Fruit fly (Drosophila melanogaster) whole organism, embryonic: Measurements from ENCODE around the gene CG6295.

Experiments used
- Adf1 ChIP-seq: fragments of 200-800 bp; sonication (Bioruptor generic); IDR thresholded peaks from 2 replicates; pipeline ENCODE4 v1.3.6; 2022; ENCODE audit warnings: missing biosample characterization, missing genetic modification characterization
- Awh ChIP-seq: fragments of 200-800 bp; sonication (Bioruptor generic); IDR thresholded peaks from 2 replicates; pipeline ENCODE4, ENCODE4 v1.3.6; 2022; ENCODE audit warnings: missing biosample characterization, missing genetic modification characterization
- CG10274 ChIP-seq: fragments of 200-800 bp; sonication (Bioruptor generic); optimal IDR thresholded peaks from 3 replicates; lab custom pipeline; 2017; ENCODE audit warnings: missing biosample characterization, mild to moderate bottlenecking, missing genetic modification characterization
- CG10543 ChIP-seq: fragments of 200-800 bp; sonication (Bioruptor generic); optimal IDR thresholded peaks from 3 replicates; lab custom pipeline; 2017; ENCODE audit warnings: missing biosample characterization, mild to moderate bottlenecking, missing genetic modification characterization, moderate library complexity
- CG11723 ChIP-seq: fragments of 200-800 bp; sonication (Bioruptor generic); optimal IDR thresholded peaks from 2 replicates; lab custom pipeline; 2017; ENCODE audit warnings: missing biosample characterization, mild to moderate bottlenecking, missing genetic modification characterization
- CG12071 ChIP-seq: fragments of 200-800 bp; sonication (Bioruptor generic); optimal IDR thresholded peaks from 3 replicates; lab custom pipeline; 2018; ENCODE audit warnings: missing biosample characterization, mild to moderate bottlenecking, missing genetic modification characterization
- CG13624 ChIP-seq: fragments of 200-800 bp; sonication (Bioruptor generic); optimal IDR thresholded peaks from 2 replicates; lab custom pipeline; 2016; ENCODE audit warnings: missing biosample characterization, missing genetic modification characterization
- CG15073 ChIP-seq: fragments of 200-800 bp; sonication (Bioruptor generic); optimal IDR thresholded peaks from 2 replicates; lab custom pipeline; 2016; ENCODE audit warnings: missing biosample characterization, missing genetic modification characterization
- CG15269 ChIP-seq: fragments of 200-800 bp; sonication (Bioruptor generic); optimal IDR thresholded peaks from 2 replicates; lab custom pipeline; 2018; ENCODE audit warnings: missing biosample characterization, mild to moderate bottlenecking, missing genetic modification characterization, moderate library complexity
- CG1602 ChIP-seq: fragments of 200-800 bp; sonication (Bioruptor generic); optimal IDR thresholded peaks from 3 replicates; lab custom pipeline; 2016; ENCODE audit warnings: missing biosample characterization, missing genetic modification characterization
- CG17361 ChIP-seq: fragments of 200-800 bp; sonication (Bioruptor generic); IDR thresholded peaks from 3 replicates; pipeline ENCODE4 v1.3.6; 2022; ENCODE audit warnings: missing biosample characterization, missing genetic modification characterization
- CG32532 ChIP-seq: fragments of 200-800 bp; sonication (Bioruptor generic); IDR thresholded peaks from 2 replicates; pipeline ENCODE4 v1.3.6; 2022; ENCODE audit warnings: missing biosample characterization, missing genetic modification characterization
- CG3726 ChIP-seq: fragments of 200-800 bp; sonication (Bioruptor generic); IDR thresholded peaks from 3 replicates; pipeline ENCODE4, ENCODE4 v1.3.6; 2022; ENCODE audit warnings: missing biosample characterization, missing genetic modification characterization
- CG6654 ChIP-seq: fragments of 200-800 bp; sonication (Bioruptor generic); optimal IDR thresholded peaks from 2 replicates; lab custom pipeline; 2017; ENCODE audit warnings: missing biosample characterization, mild to moderate bottlenecking, missing genetic modification characterization
- CG6813 ChIP-seq: fragments of 200-800 bp; sonication (Bioruptor generic); optimal IDR thresholded peaks from 2 replicates; lab custom pipeline; 2017; ENCODE audit warnings: missing biosample characterization, missing genetic modification characterization, mild to moderate bottlenecking, moderate library complexity, missing genetic modification reagents
- CG7839 ChIP-seq: fragments of 200-800 bp; sonication (Bioruptor generic); optimal IDR thresholded peaks from 3 replicates; lab custom pipeline; 2018; ENCODE audit warnings: missing biosample characterization, mild to moderate bottlenecking, missing genetic modification characterization, moderate library complexity
- CG7928 ChIP-seq: fragments of 200-800 bp; sonication (Bioruptor generic); optimal IDR thresholded peaks from 2 replicates; lab custom pipeline; 2017; ENCODE audit warnings: missing biosample characterization, mild to moderate bottlenecking, missing genetic modification characterization
- CG7963 ChIP-seq: fragments of 200-800 bp; sonication (Bioruptor generic); IDR thresholded peaks from 3 replicates; pipeline ENCODE4 v1.3.6; 2022; ENCODE audit warnings: missing biosample characterization, missing genetic modification characterization; ENCODE audit not compliant: partially characterized antibody
- CG8478 ChIP-seq: fragments of >200 bp; optimal IDR thresholded peaks from 2 replicates; lab custom pipeline; 2018
- CG9215 ChIP-seq: fragments of 200-800 bp; sonication (Bioruptor generic); IDR thresholded peaks from 2 replicates; pipeline ENCODE4 v1.3.6; 2022; ENCODE audit warnings: missing biosample characterization, missing genetic modification characterization
- Deaf1 ChIP-seq: fragments of 200-800 bp; optimal IDR thresholded peaks from 3 replicates; lab custom pipeline; 2019; ENCODE audit warnings: missing biosample characterization, mild to moderate bottlenecking, missing genetic modification characterization, moderate library complexity
- Dll ChIP-seq: fragments of 200-800 bp; sonication (Bioruptor generic); IDR thresholded peaks from 4 replicates; pipeline ENCODE4 v1.3.6; 2022; ENCODE audit warnings: missing biosample characterization, missing genetic modification characterization; ENCODE audit not compliant: partially characterized antibody
- E2f1 ChIP-seq: fragments of 200-800 bp; sonication (Bioruptor generic); IDR thresholded peaks from 2 replicates; pipeline ENCODE4 v1.3.6; 2022; ENCODE audit warnings: missing biosample characterization, missing genetic modification characterization
- ERR ChIP-seq: fragments of 200-800 bp; sonication (Bioruptor generic); optimal IDR thresholded peaks from 2 replicates; lab custom pipeline; 2016; ENCODE audit warnings: missing biosample characterization, missing genetic modification characterization
- Eip74EF ChIP-seq, 2 experiments: fragments of 200-800 bp in 1 of 2; fragments of >200 bp in 1 of 2; sonication (Bioruptor generic) in 1 of 2; optimal IDR thresholded peaks; 2 replicates each; lab custom pipeline; 2017 to 2019; ENCODE audit warnings: missing biosample characterization in 2 of 2, missing genetic modification characterization in 2 of 2, mild to moderate bottlenecking in 1 of 2, moderate library complexity in 1 of 2
- HLHmδ ChIP-seq: fragments of 200-800 bp; sonication (Bioruptor generic); optimal IDR thresholded peaks from 2 replicates; lab custom pipeline; 2018; ENCODE audit warnings: missing biosample characterization, mild to moderate bottlenecking, missing genetic modification characterization, moderate library complexity
- Hey ChIP-seq: fragments of 200-800 bp; sonication (Bioruptor generic); optimal IDR thresholded peaks from 3 replicates; lab custom pipeline; 2018; ENCODE audit warnings: missing biosample characterization, mild to moderate bottlenecking, missing genetic modification characterization
- Mad ChIP-seq: fragments of 200-800 bp; sonication (Bioruptor generic); optimal IDR thresholded peaks from 2 replicates; lab custom pipeline; 2016; ENCODE audit warnings: missing biosample characterization, missing genetic modification characterization
- Mrtf ChIP-seq: fragments of 200-800 bp; sonication (Bioruptor generic); IDR thresholded peaks from 3 replicates; pipeline ENCODE4 v1.3.6; 2022; ENCODE audit warnings: missing biosample characterization, missing genetic modification characterization
- Scr ChIP-seq: fragments of 200-800 bp; sonication (Bioruptor generic); IDR thresholded peaks from 2 replicates; pipeline ENCODE4 v1.3.6; 2022; ENCODE audit warnings: missing biosample characterization, missing genetic modification characterization; ENCODE audit not compliant: partially characterized antibody
- abd-A ChIP-seq: fragments of 200-800 bp; sonication (Bioruptor generic); optimal IDR thresholded peaks from 3 replicates; lab custom pipeline; 2019; ENCODE audit warnings: missing biosample characterization, mild to moderate bottlenecking, missing genetic modification characterization, moderate library complexity
- ase ChIP-seq: fragments of 200-800 bp; sonication (Bioruptor generic); IDR thresholded peaks from 3 replicates; pipeline ENCODE4 v1.3.6; 2022; ENCODE audit warnings: missing biosample characterization, missing genetic modification characterization
- az2 ChIP-seq: fragments of 200-800 bp; sonication (Bioruptor generic); optimal IDR thresholded peaks from 3 replicates; lab custom pipeline; 2016; ENCODE audit warnings: missing biosample characterization, missing genetic modification characterization
- cad ChIP-seq: fragments of >200 bp; optimal IDR thresholded peaks from 2 replicates; lab custom pipeline; 2017; ENCODE audit warnings: missing biosample characterization, missing genetic modification characterization
- crol ChIP-seq: fragments of 200-800 bp; sonication (Bioruptor generic); IDR thresholded peaks from 2 replicates; pipeline ENCODE4 v1.3.6; 2022; ENCODE audit warnings: missing biosample characterization, missing genetic modification characterization
- dan ChIP-seq: fragments of 200-800 bp; sonication (Bioruptor generic); IDR thresholded peaks from 2 replicates; pipeline ENCODE4 v1.3.6; 2022; ENCODE audit warnings: missing biosample characterization, missing genetic modification characterization
- dmrt11E ChIP-seq: fragments of 200-800 bp; sonication (Bioruptor generic); optimal IDR thresholded peaks from 3 replicates; lab custom pipeline; 2018; ENCODE audit warnings: missing biosample characterization, mild to moderate bottlenecking, missing genetic modification characterization, moderate library complexity
- fd102C ChIP-seq: fragments of 200-800 bp; sonication (Bioruptor generic); optimal IDR thresholded peaks from 2 replicates; lab custom pipeline; 2018; ENCODE audit warnings: missing biosample characterization, mild to moderate bottlenecking, missing genetic modification characterization, moderate library complexity
- hkb ChIP-seq, 2 experiments: fragments of 200-800 bp in 1 of 2; fragments of >200 bp in 1 of 2; sonication (Bioruptor generic) in 1 of 2; IDR thresholded peaks in 1 of 2; optimal IDR thresholded peaks in 1 of 2; 2 replicates each; pipeline versions ENCODE4 v1.3.6 to Lab custom; 2017 to 2022; ENCODE audit warnings: missing biosample characterization in 1 of 2, missing genetic modification characterization in 1 of 2
- insv ChIP-seq, 2 experiments: fragments of 200-800 bp; sonication (Bioruptor generic); optimal IDR thresholded peaks; 3 replicates each; lab custom pipeline; 2016 to 2018; ENCODE audit warnings: missing biosample characterization in 2 of 2, missing genetic modification characterization in 2 of 2
- mld ChIP-seq: fragments of 200-800 bp; sonication (Bioruptor generic); IDR thresholded peaks from 3 replicates; pipeline ENCODE4 v1.3.6; 2022; ENCODE audit warnings: missing biosample characterization, missing genetic modification characterization; ENCODE audit not compliant: partially characterized antibody
- org-1 ChIP-seq: fragments of 200-800 bp; sonication (Bioruptor generic); optimal IDR thresholded peaks from 2 replicates; lab custom pipeline; 2017; ENCODE audit warnings: missing biosample characterization, missing genetic modification characterization
- pfk ChIP-seq: fragments of 200-800 bp; sonication (Bioruptor generic); optimal IDR thresholded peaks from 2 replicates; lab custom pipeline; 2018; ENCODE audit warnings: missing biosample characterization, mild to moderate bottlenecking, missing genetic modification characterization, moderate library complexity
- prd ChIP-seq, 3 experiments: fragments of >200 bp in 2 of 3; fragments of 200-800 bp in 1 of 3; sonication (Bioruptor generic) in 1 of 3; optimal IDR thresholded peaks in 2 of 3; IDR thresholded peaks in 1 of 3; 2 replicates in 2 of 3; 3 replicates in 1 of 3; pipeline versions ENCODE4 v1.3.6 to Lab custom; 2017 to 2022; ENCODE audit warnings: missing biosample characterization in 1 of 3, missing genetic modification characterization in 1 of 3
- row ChIP-seq: fragments of 200-800 bp; sonication (Bioruptor generic); IDR thresholded peaks from 3 replicates; pipeline ENCODE4 v1.3.6; 2022; ENCODE audit warnings: missing biosample characterization, missing genetic modification characterization
- sim ChIP-seq: fragments of 200-800 bp; sonication (Bioruptor generic); IDR thresholded peaks from 2 replicates; pipeline ENCODE4 v1.3.6; 2022; ENCODE audit warnings: missing biosample characterization, missing genetic modification characterization
- slp2 ChIP-seq: fragments of 200-800 bp; sonication (Bioruptor generic); optimal IDR thresholded peaks from 2 replicates; lab custom pipeline; 2016; ENCODE audit warnings: missing biosample characterization, missing genetic modification characterization
- tna ChIP-seq: fragments of 200-800 bp; sonication (Bioruptor generic); IDR thresholded peaks from 2 replicates; pipeline ENCODE4 v1.3.6; 2022; ENCODE audit warnings: missing biosample characterization, missing genetic modification characterization; ENCODE audit not compliant: partially characterized antibody
- wor ChIP-seq: fragments of 200-800 bp; sonication (Bioruptor generic); IDR thresholded peaks from 2 replicates; pipeline ENCODE4 v1.3.6; 2022; ENCODE audit warnings: missing biosample characterization, missing genetic modification characterization
- z ChIP-seq: fragments of 200-800 bp; sonication (Bioruptor generic); IDR thresholded peaks from 3 replicates; pipeline ENCODE4 v1.3.6; 2022; ENCODE audit warnings: missing biosample characterization, missing genetic modification characterization

CG6295 gene

dm6 chr3R:26966794-26967323 is 40.0 kb downstream of the CG6295 start, which contains the start of gene CG5521 (continued):
- TF ChIP-seq slp2 (no peak), Awh (GFP tag; lab: Robert Waterston, UW) (no peak), CG17361 (GFP tag; lab: Robert Waterston, UW) (no peak), CG9215 (GFP tag; lab: Robert Waterston, UW) (no peak), CG7963 (0 out of 3 replicates have a peak, but pooled peaks have one; percentile 43), cad (GFP tag; lab: Kevin White, UChicago) (no peak), prd (optimal IDR thresholded peaks at IDR 0.05; lab: Kevin White, UChicago) (no peak), prd (GFP tag; IDR thresholded peaks at IDR 0.05; lab: Robert Waterston, UW) (no peak), Eip74EF (GFP tag; optimal IDR thresholded peaks at IDR 0.05; lab: Kevin White, UChicago) (no peak), pfk (GFP tag; lab: Kevin White, UChicago) (no peak), CG15073 (GFP tag; lab: Kevin White, UChicago) (no peak), Hey (tag; lab: Kevin White, UChicago) (no peak), CG13624 (GFP tag; lab: Kevin White, UChicago) (peak; percentile 63), ase (GFP tag; lab: Robert Waterston, UW) (no peak), CG15269 (tag; lab: Kevin White, UChicago) (no peak), CG7928 (GFP tag; lab: Kevin White, UChicago) (no peak), Mad (GFP tag; lab: Kevin White, UChicago) (no peak), CG10543 (GFP tag; lab: Kevin White, UChicago) (peak; percentile 38), sim (GFP tag; lab: Robert Waterston, UW) (no peak), Scr (GFP tag; lab: Robert Waterston, UW) (peak; percentile 45), hkb (optimal IDR thresholded peaks at IDR 0.05; lab: Kevin White, UChicago) (no peak), hkb (GFP tag; IDR thresholded peaks at IDR 0.05; lab: Robert Waterston, UW) (peak; percentile 50; the same call in 1 of the 2 replicates), abd-A (peak; percentile 38), row (GFP tag; lab: Robert Waterston, UW) (peak; percentile 84), CG32532 (GFP tag; lab: Robert Waterston, UW) (peak; percentile 29; the same call in 1 of the 2 replicates), mld (GFP tag; lab: Robert Waterston, UW) (no peak), Adf1 (GFP tag; lab: Robert Waterston, UW) (peak; percentile 57), z (no peak), CG10274 (no peak), insv (GFP tag; optimal IDR thresholded peaks at IDR 0.05; lab: Kevin White, UChicago) (no peak), CG12071 (GFP tag; lab: Kevin White, UChicago) (no peak), crol (GFP tag; lab: Robert Waterston, UW) (peak; percentile 98), CG11723 (GFP tag; lab: Kevin White, UChicago) (no peak), tna (peak; percentile 48; the same call in 1 of the 2 replicates), dan (GFP tag; lab: Robert Waterston, UW) (no peak), CG8478 (lab: Kevin White, UChicago) (no peak), fd102C (GFP tag; lab: Kevin White, UChicago) (no peak), CG3726 (GFP tag; lab: Robert Waterston, UW) (no peak), dmrt11E (tag; lab: Kevin White, UChicago) (no peak), CG7839 (peak; percentile 7), wor (no peak), org-1 (GFP tag; lab: Kevin White, UChicago) (no peak), az2 (no peak), CG6813 (GFP tag; lab: Kevin White, UChicago) (no peak), Deaf1 (tag; lab: Kevin White, UChicago) (no peak), CG6654 (GFP tag; lab: Kevin White, UChicago) (no peak), Dll (GFP tag; lab: Robert Waterston, UW) (peak; percentile 33; the same call in 2 of the 4 replicates), ERR (GFP tag; lab: Kevin White, UChicago) (no peak), CG1602 (GFP tag; lab: Kevin White, UChicago) (no peak), E2f1 (GFP tag; lab: Robert Waterston, UW) (no peak), HLHmδ (no peak), Mrtf (GFP tag; lab: Robert Waterston, UW) (no peak)
